Worm (Caenorhabditis elegans) whole organism, L2 larva: ENCODE data around the gene pals-16.
"Not testable (repeated sequence)": the region's sequence is repeated elsewhere in the genome, so short reads cannot be mapped to it uniquely, and the experiment has no call there.

Source experiments
- ceh-16 ChIP-seq: fragments of 150-350 bp; optimal IDR thresholded peaks from 2 replicates; lab custom pipeline; 2014; ENCODE audit warnings: missing biosample characterization, missing genetic modification characterization
- fos-1 ChIP-seq: fragments of 150-350 bp; optimal IDR thresholded peaks from 2 replicates; lab custom pipeline; 2014; ENCODE audit warnings: missing biosample characterization, missing genetic modification characterization
- lin-11 ChIP-seq: fragments of 150-350 bp; sonication (generic microtip); optimal IDR thresholded peaks from 2 replicates; lab custom pipeline; 2014; ENCODE audit warnings: missing biosample characterization, missing genetic modification characterization, inconsistent platforms, mixed read lengths
- lin-13 ChIP-seq: fragments of 150-350 bp; optimal IDR thresholded peaks from 2 replicates; lab custom pipeline; 2014; ENCODE audit warnings: missing biosample characterization, missing genetic modification reagents, missing genetic modification characterization
- lin-39 ChIP-seq: fragments of 150-350 bp; optimal IDR thresholded peaks from 2 replicates; lab custom pipeline; 2014; ENCODE audit warnings: missing biosample characterization, missing genetic modification reagents, missing genetic modification characterization
- mdl-1 ChIP-seq, 2 experiments: fragments of 150-350 bp in 1 of 2; sonication (generic microtip) in 1 of 2; optimal IDR thresholded peaks; 2 replicates each; lab custom pipeline; 2017; ENCODE audit warnings: missing biosample characterization in 2 of 2, missing genetic modification characterization in 2 of 2
- nhr-12 ChIP-seq: fragments of 150-350 bp; optimal IDR thresholded peaks from 2 replicates; lab custom pipeline; 2014; ENCODE audit warnings: missing biosample characterization, missing genetic modification characterization
- nhr-77 ChIP-seq: fragments of 150-350 bp; optimal IDR thresholded peaks from 2 replicates; lab custom pipeline; 2014; ENCODE audit warnings: missing biosample characterization, missing genetic modification characterization
- peb-1 ChIP-seq: fragments of 150-350 bp; optimal IDR thresholded peaks from 2 replicates; lab custom pipeline; 2014; ENCODE audit warnings: missing biosample characterization, missing genetic modification characterization
- skn-1 ChIP-seq: sonication (generic microtip); optimal IDR thresholded peaks from 2 replicates; lab custom pipeline; 2017; ENCODE audit warnings: missing biosample characterization, missing genetic modification characterization
- unc-39 ChIP-seq: fragments of 150-350 bp; optimal IDR thresholded peaks from 2 replicates; lab custom pipeline; 2014; ENCODE audit warnings: missing biosample characterization, missing genetic modification characterization
- ztf-11 ChIP-seq: sonication (generic microtip); optimal IDR thresholded peaks from 2 replicates; lab custom pipeline; 2017; ENCODE audit warnings: missing biosample characterization, missing genetic modification characterization

DNA sequence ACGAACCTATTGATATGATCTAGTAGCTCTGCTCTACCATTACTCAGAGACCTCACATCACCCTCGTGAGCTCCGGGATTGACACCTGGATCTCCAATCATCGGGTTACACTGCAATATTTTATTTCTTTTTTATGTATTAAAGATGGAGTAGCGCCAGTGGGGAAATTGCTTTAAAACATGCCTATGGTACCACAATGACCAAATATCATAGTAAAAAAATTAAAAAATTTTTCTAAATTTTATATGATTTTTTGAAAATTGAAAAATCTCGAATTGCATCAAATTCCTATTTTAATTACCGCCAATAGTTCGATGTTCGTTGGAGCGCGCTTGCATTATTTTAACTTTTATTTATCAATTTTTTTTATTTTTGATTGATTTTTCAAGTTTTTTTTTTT lies 21.9 kb upstream of the pals-16 start, which contains the start of gene pals-40:
- TF ChIP-seq lin-11; unc-39 (tag; lab: Kevin White, UChicago); nhr-77 (tag; lab: Kevin White, UChicago); nhr-12 (tag; lab: Kevin White, UChicago); lin-39; ceh-16; peb-1 (tag; lab: Kevin White, UChicago); skn-1 (tag; lab: Kevin White, UChicago); ztf-11; fos-1 (tag; lab: Kevin White, UChicago); mdl-1 (tag; optimal IDR thresholded peaks at IDR 0.05; lab: Kevin White, UChicago); lin-13 (GFP tag; lab: Kevin White, UChicago): not testable (repeated sequence)
